Fruit fly (Drosophila melanogaster): ENCODE results near the gene CG3402.

Gene CG3402

DNA sequence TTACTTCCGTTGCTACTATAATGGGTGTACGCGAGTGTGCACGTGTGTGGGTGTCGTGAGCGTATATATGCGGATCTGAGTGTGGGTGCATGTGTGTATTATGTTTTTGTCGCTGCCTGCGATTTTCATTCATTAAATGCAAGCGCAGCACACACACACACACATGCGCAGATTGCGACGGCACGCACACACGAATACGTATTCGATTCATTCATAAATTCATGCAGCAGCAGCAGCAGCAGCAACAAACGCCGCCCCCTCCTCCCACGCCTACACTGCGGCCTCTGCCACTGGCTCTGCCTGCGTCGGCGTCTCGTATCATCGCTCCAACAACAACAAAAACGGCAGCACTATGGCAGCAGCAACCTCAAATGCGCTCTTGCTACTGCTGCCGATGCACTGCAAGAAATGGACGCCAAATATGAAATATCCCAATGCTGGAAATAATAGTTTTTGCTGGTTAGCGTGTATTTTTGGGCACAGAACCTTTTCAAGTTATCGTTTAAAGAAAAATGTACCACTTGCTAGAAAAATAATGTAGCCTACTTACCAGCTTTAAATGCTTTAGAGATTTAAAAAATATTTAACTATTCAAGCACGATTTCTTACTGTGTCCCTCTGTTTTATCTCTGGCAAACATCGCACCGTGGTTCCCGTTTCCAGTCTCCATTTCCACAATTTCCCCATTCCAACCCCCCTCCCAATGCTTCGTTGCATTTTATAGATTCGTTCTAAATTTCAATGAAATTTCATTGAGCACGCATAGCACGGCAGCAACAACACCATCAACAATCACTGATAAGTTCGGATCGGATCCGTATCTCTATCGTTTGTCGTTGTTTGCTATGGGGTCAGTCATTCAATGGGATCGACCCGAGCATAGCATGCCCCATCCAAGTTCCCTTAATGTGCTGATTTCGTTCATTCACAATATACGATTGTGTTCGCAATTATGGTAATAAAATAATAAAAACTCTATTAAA lies 19.1 kb downstream of the CG3402 start (continued):
- peak; percentile 81 for TF ChIP-seq btn (GFP tag; optimal IDR thresholded peaks at IDR 0.05)
- TF ChIP-seq D (optimal IDR thresholded peaks at IDR 0.05), result no peak
- peak; percentile 94 for TF ChIP-seq D (GFP tag; optimal IDR thresholded peaks at IDR 0.05)
- TF ChIP-seq Dbx (GFP tag; IDR thresholded peaks at IDR 0.05), result no peak
- peak; percentile 88 for TF ChIP-seq pnt (GFP tag; optimal IDR thresholded peaks at IDR 0.05)
- peak; percentile 91 for TF ChIP-seq Xbp1 (GFP tag; optimal IDR thresholded peaks at IDR 0.05)
- TF ChIP-seq CG43689 (GFP tag; IDR thresholded peaks at IDR 0.05), result no peak; the same call in 1 of the 2 replicates
- peak; percentile 64 for TF ChIP-seq CG7372 (GFP tag; IDR thresholded peaks at IDR 0.05)
- peak; percentile 27 for TF ChIP-seq psq (GFP tag; optimal IDR thresholded peaks at IDR 0.05)
- TF ChIP-seq nerfin-2 (GFP tag; IDR thresholded peaks at IDR 0.05; ENCODE audit: partially characterized antibody), result peak; percentile 27; the same call in 1 of the 2 replicates
- TF ChIP-seq Sin3A (optimal IDR thresholded peaks at IDR 0.05), result no peak
- TF ChIP-seq abd-A (tag; optimal IDR thresholded peaks at IDR 0.05), result no peak
- no peak for TF ChIP-seq prd (optimal IDR thresholded peaks at IDR 0.05)
- peak; percentile 92 for TF ChIP-seq prd (GFP tag; IDR thresholded peaks at IDR 0.05)
- peak; percentile 77 for TF ChIP-seq CG32767 (GFP tag; IDR thresholded peaks at IDR 0.05)
- TF ChIP-seq Ets97D (GFP tag; optimal IDR thresholded peaks at IDR 0.05), result peak; percentile 35
- peak; percentile 58 for TF ChIP-seq CG5180 (GFP tag; optimal IDR thresholded peaks at IDR 0.05)
- peak; percentile 50 for TF ChIP-seq CG8290 (GFP tag; optimal IDR thresholded peaks at IDR 0.05)
- TF ChIP-seq CG8290 (tag; optimal IDR thresholded peaks at IDR 0.05), result peak; percentile 29 to 50
- TF ChIP-seq lilli (GFP tag; optimal IDR thresholded peaks at IDR 0.05), result peak; percentile 72
- TF ChIP-seq CkIIα-i1 (GFP tag; IDR thresholded peaks at IDR 0.05), result no peak
- TF ChIP-seq aop (GFP tag; IDR thresholded peaks at IDR 0.05), result peak; percentile 45
- TF ChIP-seq CoRest (tag; optimal IDR thresholded peaks at IDR 0.05), result peak; percentile 88
- TF ChIP-seq CG13624 (GFP tag; optimal IDR thresholded peaks at IDR 0.05), result peak; percentile 46
- TF ChIP-seq CG15269 (tag; optimal IDR thresholded peaks at IDR 0.05), result peak; percentile 72
- peak; percentile 84 for TF ChIP-seq gce (GFP tag; IDR thresholded peaks at IDR 0.05)
- TF ChIP-seq Poxn (GFP tag; IDR thresholded peaks at IDR 0.05), result no peak
- peak; percentile 90 for TF ChIP-seq gsb-n (tag; optimal IDR thresholded peaks at IDR 0.05)
- TF ChIP-seq Trl (optimal IDR thresholded peaks at IDR 0.05), result no peak
- TF ChIP-seq Trl (GFP tag; optimal IDR thresholded peaks at IDR 0.05), result peak; percentile 85
- peak; percentile 90 for TF ChIP-seq CG4820 (GFP tag; optimal IDR thresholded peaks at IDR 0.05)
- peak; percentile 49; the same call in 1 of the 3 replicates for TF ChIP-seq CG11560 (tag; IDR thresholded peaks at IDR 0.05)
- TF ChIP-seq CG17802 (tag; optimal IDR thresholded peaks at IDR 0.05), result peak; percentile 63
- TF ChIP-seq CG12155 (GFP tag; optimal IDR thresholded peaks at IDR 0.05), result peak; percentile 52
- no peak; the same call in 1 of the 2 replicates for TF ChIP-seq Gsc (GFP tag; IDR thresholded peaks at IDR 0.05)
- peak; percentile 59 for TF ChIP-seq Spps (tag; optimal IDR thresholded peaks at IDR 0.05)
- TF ChIP-seq fru (optimal IDR thresholded peaks at IDR 0.05), result no peak
- peak; percentile 70 for TF ChIP-seq dm (GFP tag; optimal IDR thresholded peaks at IDR 0.05)
- TF ChIP-seq pfk (GFP tag; optimal IDR thresholded peaks at IDR 0.05), result no peak
- TF ChIP-seq CG6854 (GFP tag; optimal IDR thresholded peaks at IDR 0.05), result no peak
- peak; percentile 17 for TF ChIP-seq CG10543 (GFP tag; optimal IDR thresholded peaks at IDR 0.05)
- no peak for TF ChIP-seq bigmax (GFP tag; optimal IDR thresholded peaks at IDR 0.05)
- peak; percentile 93 for TF ChIP-seq CG10979 (tag; optimal IDR thresholded peaks at IDR 0.05)
- peak; percentile 41 for TF ChIP-seq fd64A (GFP tag; optimal IDR thresholded peaks at IDR 0.05)
- peak; percentile 92 for TF ChIP-seq CG1529 (GFP tag; optimal IDR thresholded peaks at IDR 0.05)
- peak; percentile 12 for TF ChIP-seq fd3F (GFP tag; optimal IDR thresholded peaks at IDR 0.05)
- peak; percentile 86 for TF ChIP-seq D19A (tag; optimal IDR thresholded peaks at IDR 0.05)
- TF ChIP-seq CG2202 (tag; optimal IDR thresholded peaks at IDR 0.05), result peak; percentile 86
- peak; percentile 68 for TF ChIP-seq tgo (GFP tag; IDR thresholded peaks at IDR 0.05)
- TF ChIP-seq CG12659 (GFP tag; optimal IDR thresholded peaks at IDR 0.05), result peak; percentile 79
- TF ChIP-seq CG3163 (GFP tag; optimal IDR thresholded peaks at IDR 0.05), result peak; percentile 56

Measured in whole organism, embryonic.